Worm (Caenorhabditis elegans): Measurements from ENCODE around the gene chca-1.

The chca-1 gene

DNA sequence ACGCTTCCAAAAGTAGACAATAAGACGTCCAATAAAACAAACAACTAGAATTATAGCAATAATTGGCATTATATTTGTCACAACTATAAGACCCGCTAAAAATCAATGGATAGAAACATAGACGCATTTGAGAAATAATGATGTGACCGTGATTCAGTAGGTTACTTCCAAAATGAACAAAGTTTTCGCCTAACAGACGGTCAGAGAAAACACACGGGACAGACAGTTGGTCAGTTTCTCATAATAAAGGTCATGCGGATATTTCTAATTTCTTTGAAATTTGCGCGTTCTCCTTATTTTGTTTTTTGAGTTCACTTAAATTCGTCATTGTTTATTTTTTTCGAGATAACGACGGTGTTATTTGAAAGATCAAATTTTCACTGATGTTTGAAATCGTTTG lies 19.6 kb upstream of the chca-1 start:
- TF ChIP-seq fkh-2 (tag; optimal IDR thresholded peaks at IDR 0.05), result no peak
- TF ChIP-seq nhr-23 (tag; optimal IDR thresholded peaks at IDR 0.05), result peak; percentile 20

DNA sequence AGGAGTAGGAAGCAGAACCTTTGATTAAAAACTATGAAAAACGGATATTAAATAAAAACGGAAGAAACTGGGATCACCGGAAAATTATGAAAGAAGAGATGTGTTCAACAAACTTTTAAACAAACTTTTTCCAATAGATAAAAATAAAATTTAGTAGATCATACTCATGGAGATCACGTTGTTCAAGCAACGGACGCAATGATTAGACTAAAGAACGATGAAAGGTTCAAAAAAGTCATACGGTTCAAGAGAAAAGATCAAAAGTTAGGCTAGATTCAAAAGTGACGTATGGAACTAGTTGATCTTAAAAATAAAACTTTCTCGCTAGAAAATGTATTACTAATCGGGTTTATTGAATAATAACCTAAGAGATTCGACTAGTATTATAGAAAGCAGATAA lies 19.1 kb upstream of the chca-1 start:
- TF ChIP-seq nhr-23 (tag; optimal IDR thresholded peaks at IDR 0.05), result no peak
- TF ChIP-seq nhr-67 (tag; optimal IDR thresholded peaks at IDR 0.05), result no peak
- TF ChIP-seq ceh-16 (tag; optimal IDR thresholded peaks at IDR 0.05), result no peak

DNA sequence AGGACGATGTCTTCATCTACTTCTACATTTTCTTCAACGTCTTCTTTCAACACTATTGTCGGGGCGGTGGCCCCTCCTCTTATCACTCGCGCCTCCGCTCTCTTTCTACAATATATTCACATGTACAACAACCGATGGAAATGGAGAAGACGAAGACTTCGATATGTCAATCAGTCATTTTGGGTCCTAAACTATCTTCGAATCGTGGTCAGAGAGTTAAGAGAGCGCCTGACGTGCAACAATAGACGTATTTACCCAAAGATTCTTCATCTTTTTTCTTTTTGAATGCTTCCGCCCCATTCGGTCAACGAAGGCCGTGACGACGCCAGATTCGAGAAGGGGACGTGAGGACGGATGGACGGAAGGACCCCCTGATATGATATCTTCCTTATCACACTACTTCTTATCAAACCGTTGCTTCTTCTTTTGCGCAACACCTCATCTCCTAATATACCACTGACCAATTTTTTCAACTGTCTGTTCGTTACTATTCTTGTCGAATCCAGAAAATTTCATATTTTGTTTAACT lies 18.2 kb upstream of the chca-1 start:
- peak in 2 of 3 experiments; percentile 51 to 63 for TF ChIP-seq elt-3 (tag; optimal IDR thresholded peaks at IDR 0.05)
- no peak for TF ChIP-seq lin-15B (tag; optimal IDR thresholded peaks at IDR 0.05)
- peak; percentile 51 for TF ChIP-seq nhr-23 (tag; optimal IDR thresholded peaks at IDR 0.05)
- TF ChIP-seq egl-27 (tag; optimal IDR thresholded peaks at IDR 0.05), result no peak
- no peak for TF ChIP-seq nhr-77 (tag; optimal IDR thresholded peaks at IDR 0.05)
- no peak for TF ChIP-seq fos-1 (tag; optimal IDR thresholded peaks at IDR 0.05)
- no peak for TF ChIP-seq aly-2 (tag; optimal IDR thresholded peaks at IDR 0.05)

DNA sequence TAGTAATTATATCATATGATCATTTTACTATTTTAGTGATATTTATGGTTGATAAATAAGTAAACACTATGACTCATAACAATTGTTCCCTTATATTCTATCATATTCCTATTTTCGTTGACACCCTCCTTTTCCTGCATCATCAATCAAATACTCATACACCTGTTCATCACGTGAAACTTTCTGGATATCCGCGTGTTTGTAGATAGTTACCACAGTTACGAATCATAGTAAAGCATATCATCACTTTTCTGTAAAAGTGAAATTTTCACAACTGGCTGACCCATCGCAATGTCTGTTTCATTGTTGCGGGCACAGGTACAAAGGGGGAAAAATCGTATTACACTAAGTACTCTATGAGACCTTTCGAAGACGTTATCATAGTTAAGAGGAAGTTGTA lies 17.3 kb upstream of the chca-1 start:
- TF ChIP-seq unc-62 (GFP tag; optimal IDR thresholded peaks at IDR 0.05) (no peak), lin-39 (tag; optimal IDR thresholded peaks at IDR 0.05) (no peak), lsy-12 (tag; optimal IDR thresholded peaks at IDR 0.05) (no peak), nhr-28 (tag; optimal IDR thresholded peaks at IDR 0.05) (no peak), elt-3 (tag; optimal IDR thresholded peaks at IDR 0.05) (peak in 1 of 3 experiments; percentile 2), nhr-43 (tag; optimal IDR thresholded peaks at IDR 0.05; ENCODE audit: poor library complexity, severe bottlenecking) (no peak), ama-1 (optimal IDR thresholded peaks at IDR 0.05) (no peak)

DNA sequence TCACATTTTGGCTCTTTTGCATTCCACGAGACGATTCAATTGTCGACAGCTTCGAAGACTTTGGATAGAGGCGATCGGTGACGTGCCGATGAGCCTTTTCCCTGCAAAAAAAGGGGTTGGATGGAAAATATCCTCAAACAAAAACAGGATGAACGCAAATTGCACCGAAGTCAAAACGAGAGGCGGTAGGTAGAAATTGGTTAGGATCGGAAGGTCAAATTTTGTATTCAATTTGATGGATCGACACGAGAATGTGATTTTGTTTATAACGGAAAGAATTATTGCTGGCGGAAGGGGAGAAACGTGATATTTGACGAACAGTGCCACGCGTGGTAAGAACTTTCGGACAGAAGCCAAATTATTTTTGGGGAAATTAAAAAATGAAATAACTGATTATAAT lies 16.3 kb upstream of the chca-1 start, which contains the start of gene mca-1:
Gene mca-1, minus strand, starts transcription at position 101 of the 400 bp plus-strand sequence.
- TF ChIP-seq nhr-77 (tag; optimal IDR thresholded peaks at IDR 0.05), result no peak
- TF ChIP-seq snpc-4 (tag; optimal IDR thresholded peaks at IDR 0.05), result no peak
- no peak for TF ChIP-seq fkh-10 (GFP tag; optimal IDR thresholded peaks at IDR 0.05)
- no peak for TF ChIP-seq nhr-25 (tag; optimal IDR thresholded peaks at IDR 0.05)
- no peak for TF ChIP-seq elt-2 (tag; optimal IDR thresholded peaks at IDR 0.05)
- TF ChIP-seq ama-1 (optimal IDR thresholded peaks at IDR 0.05), result no peak
- no peak for TF ChIP-seq skn-1 (tag; optimal IDR thresholded peaks at IDR 0.05)
- TF ChIP-seq nhr-23 (tag; optimal IDR thresholded peaks at IDR 0.05), result no peak
- no peak for TF ChIP-seq ceh-9 (tag; optimal IDR thresholded peaks at IDR 0.05)
- no peak for TF ChIP-seq ZK546.5 (tag; optimal IDR thresholded peaks at IDR 0.05)
- no peak for TF ChIP-seq nhr-76 (tag; optimal IDR thresholded peaks at IDR 0.05)
- TF ChIP-seq unc-39 (tag; optimal IDR thresholded peaks at IDR 0.05), result no peak
- no peak for TF ChIP-seq lin-39 (tag; optimal IDR thresholded peaks at IDR 0.05)

DNA sequence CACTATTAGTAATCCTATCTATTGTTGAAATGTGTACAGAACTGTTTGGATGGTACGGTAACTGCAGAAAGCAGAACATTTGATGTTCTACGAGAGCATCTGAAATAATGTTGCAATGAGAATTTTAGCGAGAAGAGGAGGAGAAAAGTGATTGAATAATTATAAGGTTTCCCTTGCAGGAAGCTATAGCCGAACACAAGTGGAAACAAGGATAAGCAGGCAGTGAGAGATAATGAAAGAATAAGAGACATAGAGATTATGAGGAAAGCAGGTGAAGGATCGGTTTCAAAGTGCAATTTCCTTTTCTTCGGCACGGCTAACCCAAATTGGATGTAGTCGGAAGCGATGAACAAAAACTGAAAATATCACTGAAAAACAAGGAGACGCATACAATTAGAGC lies 9.3 kb upstream of the chca-1 start, which contains the start of gene del-2:
Gene del-2, minus strand, starts transcription at position 101 of the 400 bp plus-strand sequence.
- no peak for TF ChIP-seq aly-2 (tag; optimal IDR thresholded peaks at IDR 0.05)
- TF ChIP-seq nhr-11 (tag; optimal IDR thresholded peaks at IDR 0.05), result no peak
- TF ChIP-seq ztf-4 (tag; optimal IDR thresholded peaks at IDR 0.05), result no peak
- TF ChIP-seq nhr-237 (tag; optimal IDR thresholded peaks at IDR 0.05), result no peak
- TF ChIP-seq pha-4 (tag; optimal IDR thresholded peaks at IDR 0.05), result no peak
- TF ChIP-seq lin-15B (tag; optimal IDR thresholded peaks at IDR 0.05), result no peak
- TF ChIP-seq elt-1 (tag; optimal IDR thresholded peaks at IDR 0.05), result no peak
- TF ChIP-seq nhr-77 (tag; optimal IDR thresholded peaks at IDR 0.05), result no peak
- TF ChIP-seq snpc-4 (tag; optimal IDR thresholded peaks at IDR 0.05), result no peak
- no peak for TF ChIP-seq fkh-2 (tag; optimal IDR thresholded peaks at IDR 0.05)
- TF ChIP-seq nhr-43 (tag; optimal IDR thresholded peaks at IDR 0.05; ENCODE audit: poor library complexity, severe bottlenecking), result no peak

DNA sequence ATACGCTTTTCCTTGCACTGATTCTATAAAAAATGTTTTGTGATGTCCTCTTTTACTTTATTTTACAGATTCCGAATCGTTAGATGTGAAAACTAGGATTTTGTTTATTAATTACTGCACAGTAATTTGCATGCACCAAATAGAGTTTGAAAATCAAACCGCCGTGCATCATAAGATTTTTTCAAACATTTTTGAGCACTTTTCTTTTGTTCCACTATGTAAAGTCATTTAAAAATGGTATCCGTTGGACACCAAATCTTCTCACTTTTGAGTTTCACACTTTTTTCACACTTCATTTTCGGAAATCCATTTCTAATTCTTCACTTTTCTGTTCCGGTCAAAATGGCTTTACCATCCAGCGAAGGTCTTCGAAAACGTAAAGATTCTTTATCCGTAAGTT lies 8.0 kb upstream of the chca-1 start, which contains the start of gene degl-2:
Gene degl-2, plus strand, starts transcription at position 301 of the 400 bp plus-strand sequence.
- TF ChIP-seq snpc-4 (tag; optimal IDR thresholded peaks at IDR 0.05) (no peak), mdl-1 (tag; optimal IDR thresholded peaks at IDR 0.05) (no peak)
